Worm (Caenorhabditis elegans): ENCODE measurements around the gene C27A2.7.

ce11 chrII:5039912-5040311 is 31.3 kb downstream of the C27A2.7 start, which contains the start of gene golg-2:
- TF ChIP-seq him-1 (tag; optimal IDR thresholded peaks at IDR 0.05) (no peak), dao-5 (tag; optimal IDR thresholded peaks at IDR 0.05) (no peak), W03F9.2 (tag; optimal IDR thresholded peaks at IDR 0.05) (no peak)
